Worm (Caenorhabditis elegans) whole organism, mixed stage, embryonic: ENCODE measurements around the gene srd-55.
"Not testable (repeated sequence)": the region's sequence is repeated elsewhere in the genome, so short reads cannot be mapped to it uniquely, and the experiment has no call there.

Experiments used
- bed-3 ChIP-seq: fragments of 200-800 bp; sonication (Bioruptor generic); optimal IDR thresholded peaks from 3 replicates; lab custom pipeline; 2018; ENCODE audit warnings: mild to moderate bottlenecking, missing genetic modification characterization, moderate library complexity, missing compliant biosample characterization
- blmp-1 ChIP-seq: fragments of 150-350 bp; optimal IDR thresholded peaks from 2 replicates; lab custom pipeline; 2014; ENCODE audit warnings: missing biosample characterization, missing genetic modification characterization
- ceh-39 ChIP-seq: fragments of 150-350 bp; optimal IDR thresholded peaks from 2 replicates; lab custom pipeline; 2014; ENCODE audit warnings: missing biosample characterization, missing genetic modification characterization
- ceh-43 ChIP-seq: fragments of 200-800 bp; sonication (Bioruptor generic); optimal IDR thresholded peaks from 2 replicates; lab custom pipeline; 2018; ENCODE audit warnings: mild to moderate bottlenecking, missing genetic modification characterization, moderate library complexity, missing compliant biosample characterization
- ceh-83 ChIP-seq: fragments of 200-800 bp; sonication (Bioruptor generic); optimal IDR thresholded peaks from 2 replicates; lab custom pipeline; 2018; ENCODE audit warnings: mild to moderate bottlenecking, missing genetic modification characterization, missing compliant biosample characterization
- ces-1 ChIP-seq: fragments of 150-350 bp; optimal IDR thresholded peaks from 2 replicates; lab custom pipeline; 2014; ENCODE audit warnings: missing biosample characterization, missing genetic modification reagents, missing genetic modification characterization
- cnd-1 ChIP-seq: fragments of 200-800 bp; sonication (Bioruptor generic); optimal IDR thresholded peaks from 2 replicates; lab custom pipeline; 2018; ENCODE audit warnings: mild to moderate bottlenecking, missing genetic modification characterization, missing compliant biosample characterization
- drap-1 ChIP-seq: fragments of 200-800 bp; sonication (Bioruptor generic); optimal IDR thresholded peaks from 3 replicates; lab custom pipeline; 2018; ENCODE audit warnings: mild to moderate bottlenecking, missing genetic modification characterization, missing compliant biosample characterization
- elt-1 ChIP-seq: sonication (generic microtip); optimal IDR thresholded peaks from 2 replicates; lab custom pipeline; 2017; ENCODE audit warnings: missing genetic modification characterization, mild to moderate bottlenecking, missing compliant biosample characterization, antibody characterized with exemption, moderate library complexity, borderline replicate concordance; ENCODE audit not compliant: insufficient read depth
- elt-3 ChIP-seq: fragments of 150-350 bp; optimal IDR thresholded peaks from 2 replicates; lab custom pipeline; 2014; ENCODE audit warnings: missing biosample characterization, missing genetic modification characterization
- flh-1 ChIP-seq: fragments of 200-800 bp; sonication (Bioruptor generic); optimal IDR thresholded peaks from 2 replicates; lab custom pipeline; 2018; ENCODE audit warnings: mild to moderate bottlenecking, missing genetic modification characterization, moderate library complexity, missing compliant biosample characterization
- ham-2 ChIP-seq: fragments of 200-800 bp; sonication (Bioruptor generic); optimal IDR thresholded peaks from 2 replicates; lab custom pipeline; 2018; ENCODE audit warnings: mild to moderate bottlenecking, missing genetic modification characterization, missing compliant biosample characterization
- hlh-1 ChIP-seq: fragments of 150-350 bp; optimal IDR thresholded peaks from 2 replicates; lab custom pipeline; 2014; ENCODE audit warnings: missing biosample characterization, missing genetic modification reagents, missing genetic modification characterization
- lin-13 ChIP-seq: fragments of 150-350 bp; optimal IDR thresholded peaks from 2 replicates; lab custom pipeline; 2014; ENCODE audit warnings: missing biosample characterization, missing genetic modification characterization
- lsy-2 ChIP-seq: fragments of 150-350 bp; optimal IDR thresholded peaks from 2 replicates; lab custom pipeline; 2014; ENCODE audit warnings: missing biosample characterization, missing genetic modification characterization
- mab-5 ChIP-seq: fragments of 150-350 bp; optimal IDR thresholded peaks from 2 replicates; lab custom pipeline; 2014; ENCODE audit warnings: missing biosample characterization, missing genetic modification characterization
- mep-1 ChIP-seq: fragments of 150-350 bp; optimal IDR thresholded peaks from 2 replicates; lab custom pipeline; 2017; ENCODE audit warnings: missing biosample characterization, missing genetic modification reagents, missing genetic modification characterization, inconsistent platforms
- mls-2 ChIP-seq: sonication (generic microtip); optimal IDR thresholded peaks from 2 replicates; lab custom pipeline; 2016; ENCODE audit warnings: mild to moderate bottlenecking, missing genetic modification characterization, moderate library complexity, missing compliant biosample characterization
- nhr-12 ChIP-seq: fragments of 150-350 bp; optimal IDR thresholded peaks from 2 replicates; lab custom pipeline; 2014; ENCODE audit warnings: missing biosample characterization, missing genetic modification characterization
- nhr-2 ChIP-seq: fragments of 150-350 bp; optimal IDR thresholded peaks from 2 replicates; lab custom pipeline; 2014; ENCODE audit warnings: missing biosample characterization, missing genetic modification characterization
- nhr-237 ChIP-seq: fragments of 150-350 bp; optimal IDR thresholded peaks from 2 replicates; lab custom pipeline; 2014; ENCODE audit warnings: missing biosample characterization, missing genetic modification characterization
- nhr-28 ChIP-seq: fragments of 150-350 bp; optimal IDR thresholded peaks from 2 replicates; lab custom pipeline; 2014; ENCODE audit warnings: missing biosample characterization, missing genetic modification characterization
- nhr-76 ChIP-seq: sonication (generic microtip); optimal IDR thresholded peaks from 2 replicates; lab custom pipeline; 2017; ENCODE audit warnings: missing biosample characterization, missing genetic modification characterization
- pha-4 ChIP-seq: fragments of 150-350 bp; optimal IDR thresholded peaks from 2 replicates; lab custom pipeline; 2018; ENCODE audit warnings: missing biosample characterization, missing genetic modification reagents, missing genetic modification characterization
- sem-2 ChIP-seq: fragments of 200-800 bp; sonication (Bioruptor generic); optimal IDR thresholded peaks from 2 replicates; lab custom pipeline; 2018; ENCODE audit warnings: mild to moderate bottlenecking, missing genetic modification characterization, missing compliant biosample characterization
- snpc-4 ChIP-seq: fragments of 150-350 bp; optimal IDR thresholded peaks from 2 replicates; lab custom pipeline; 2014; ENCODE audit warnings: missing biosample characterization, missing genetic modification characterization
- sptf-1 ChIP-seq: sonication (generic microtip); optimal IDR thresholded peaks from 2 replicates; lab custom pipeline; 2017; ENCODE audit warnings: mild to moderate bottlenecking, missing genetic modification characterization, moderate library complexity, missing compliant biosample characterization
- tbx-8 ChIP-seq: fragments of 200-800 bp; sonication (Bioruptor generic); optimal IDR thresholded peaks from 2 replicates; lab custom pipeline; 2018; ENCODE audit warnings: mild to moderate bottlenecking, missing genetic modification characterization, moderate library complexity, missing compliant biosample characterization
- unc-120 ChIP-seq: sonication (generic microtip); optimal IDR thresholded peaks from 2 replicates; lab custom pipeline; 2017; ENCODE audit warnings: missing genetic modification characterization, missing compliant biosample characterization; ENCODE audit not compliant: poor library complexity, severe bottlenecking
- unc-39 ChIP-seq: fragments of 150-350 bp; optimal IDR thresholded peaks from 2 replicates; lab custom pipeline; 2014; ENCODE audit warnings: missing biosample characterization, missing genetic modification characterization
- zip-8 ChIP-seq: fragments of 150-350 bp; optimal IDR thresholded peaks from 2 replicates; lab custom pipeline; 2014; ENCODE audit warnings: missing biosample characterization, missing genetic modification characterization

The srd-55 gene

ce11 chrII:7370195-7370594, 38.1 kb upstream of the srd-55 start, which contains the start of gene F43E2.11:
TSS of gene F43E2.11 (minus strand) at chrII:7370295.
- TF ChIP-seq ham-2 (GFP tag; lab: Kevin White, UChicago); nhr-28; nhr-2 (tag; lab: Kevin White, UChicago): not testable (repeated sequence)

DNA sequence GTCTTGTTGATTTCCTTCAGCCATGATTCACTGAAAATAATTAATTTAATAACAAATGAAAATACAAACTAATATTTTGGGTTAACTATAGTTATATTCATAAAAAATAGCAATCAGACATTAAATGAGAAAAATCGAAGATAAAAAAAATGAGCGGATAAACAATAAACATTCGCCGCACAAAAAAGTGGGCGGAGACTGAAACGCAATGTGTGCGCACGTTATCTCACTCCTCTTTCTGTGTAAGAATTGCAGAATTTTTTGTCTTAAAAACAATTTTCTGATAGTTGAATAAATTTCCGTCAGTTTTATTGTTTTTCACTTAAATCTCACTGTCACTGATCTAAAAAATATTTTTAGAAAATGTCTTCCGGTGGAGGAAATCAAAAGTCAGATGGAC, 34.1 kb upstream of the srd-55 start, which contains the start of the genes mtch-1 and rpb-4:
Gene mtch-1, minus strand, starts transcription at position 24 of the 400 bp plus-strand sequence.
Gene rpb-4, plus strand, starts transcription at position 353 of the 400 bp plus-strand sequence.
- TF ChIP-seq hlh-1 (tag; lab: Kevin White, UChicago) = peak; percentile 21
- TF ChIP-seq unc-39 (tag; lab: Kevin White, UChicago) = no peak
- peak; percentile 58 for TF ChIP-seq mep-1
- no peak for TF ChIP-seq lin-13 (tag; lab: Kevin White, UChicago)
- TF ChIP-seq lsy-2 = peak; percentile 29
- TF ChIP-seq ces-1 (GFP tag; lab: Kevin White, UChicago) = peak; percentile 3

DNA sequence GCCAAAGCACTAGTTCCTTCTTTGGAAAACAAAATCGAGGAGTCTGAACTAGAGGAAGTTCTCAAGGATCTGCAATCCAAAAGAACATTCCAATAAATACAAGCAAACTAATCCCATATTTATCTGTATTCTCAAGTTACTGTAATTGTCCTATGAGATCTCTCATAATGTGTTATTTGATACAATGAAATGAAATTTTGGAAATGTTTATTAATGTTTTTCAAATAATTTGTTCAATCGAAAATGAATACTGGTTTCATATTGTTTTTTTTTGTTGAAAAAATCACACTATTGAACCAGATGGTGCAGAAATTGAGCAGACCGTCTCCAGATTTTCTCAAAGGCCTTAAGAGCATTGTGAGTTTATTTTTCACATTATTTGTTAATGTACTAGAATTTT, 33.3 kb upstream of the srd-55 start, which contains the start of gene F43E2.1:
Gene F43E2.1, plus strand, starts transcription at position 301 of the 400 bp plus-strand sequence.
- TF ChIP-seq ces-1 (GFP tag; lab: Kevin White, UChicago) = no peak
- no peak for TF ChIP-seq unc-39 (tag; lab: Kevin White, UChicago)
- TF ChIP-seq mab-5 (tag; lab: Kevin White, UChicago) = no peak
- no peak for TF ChIP-seq sem-2 (GFP tag; lab: Kevin White, UChicago)
- TF ChIP-seq snpc-4 (tag; lab: Kevin White, UChicago) = no peak
- no peak for TF ChIP-seq zip-8 (tag; lab: Kevin White, UChicago)
- no peak for TF ChIP-seq elt-3 (tag; lab: Kevin White, UChicago)
- TF ChIP-seq ceh-43 (GFP tag; lab: Kevin White, UChicago) = no peak
- no peak for TF ChIP-seq cnd-1 (tag; lab: Kevin White, UChicago)

DNA sequence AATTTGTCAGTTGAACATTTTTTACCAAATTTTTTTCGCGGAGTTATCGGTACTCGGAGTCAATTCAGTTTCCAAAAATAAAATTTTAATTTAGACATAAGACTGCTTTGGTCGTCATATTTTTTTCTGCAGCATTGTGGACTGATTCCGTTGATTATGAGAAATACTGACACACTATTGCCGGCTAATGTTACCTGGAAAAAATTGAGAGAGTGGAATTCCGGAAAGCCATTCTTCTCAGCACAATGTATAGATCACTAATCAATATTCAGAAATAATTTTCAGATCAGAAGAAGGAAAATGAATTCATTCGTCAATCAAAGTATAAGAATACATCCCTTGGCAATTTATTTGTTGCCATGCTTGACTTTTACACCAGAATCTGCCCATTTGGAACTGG, 29.3 kb upstream of the srd-55 start, which contains the start of gene C07D10.6:
Gene C07D10.6, plus strand, starts transcription at position 301 of the 400 bp plus-strand sequence.
- TF ChIP-seq blmp-1 (tag; lab: Kevin White, UChicago) (no peak), nhr-12 (tag; lab: Kevin White, UChicago) (no peak), bed-3 (no peak), nhr-28 (no peak), zip-8 (tag; lab: Kevin White, UChicago) (no peak), nhr-237 (no peak), flh-1 (GFP tag; lab: Kevin White, UChicago) (no peak), tbx-8 (GFP tag; lab: Kevin White, UChicago) (no peak), mep-1 (no peak), snpc-4 (tag; lab: Kevin White, UChicago) (no peak), unc-39 (tag; lab: Kevin White, UChicago) (no peak), cnd-1 (tag; lab: Kevin White, UChicago) (no peak), ceh-83 (GFP tag; lab: Kevin White, UChicago) (no peak), ceh-39 (tag; lab: Kevin White, UChicago) (no peak)

DNA sequence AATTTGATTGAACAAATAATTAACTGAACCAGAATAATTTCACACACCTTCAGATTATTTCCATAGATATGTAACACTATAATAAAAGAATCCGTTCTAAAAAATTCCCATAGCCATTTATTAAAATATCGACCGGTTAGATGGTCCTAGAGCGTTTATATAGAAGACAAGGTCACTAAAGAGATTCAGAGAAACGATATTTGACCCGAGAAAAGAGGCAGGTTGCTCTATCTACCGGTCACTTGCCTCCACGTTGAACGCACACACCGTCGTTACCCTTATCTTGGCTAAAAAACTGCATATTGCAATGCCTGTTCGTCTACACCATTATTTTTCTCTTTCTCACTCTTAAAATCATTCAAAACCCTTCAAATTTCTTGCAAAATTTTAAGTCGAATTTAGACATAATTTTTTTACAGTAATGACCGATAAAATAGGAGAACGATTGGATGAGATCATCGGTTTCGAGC, 27.1 kb upstream of the srd-55 start, which contains the start of gene C07D10.5:
Gene C07D10.5, plus strand, starts transcription at position 420 of the 470 bp plus-strand sequence.
- TF ChIP-seq sem-2 (GFP tag; lab: Kevin White, UChicago) = no peak
- TF ChIP-seq ceh-39 (tag; lab: Kevin White, UChicago) = peak; percentile 25
- no peak for TF ChIP-seq nhr-76
- TF ChIP-seq nhr-28 = no peak
- TF ChIP-seq elt-3 (tag; lab: Kevin White, UChicago) = no peak
- TF ChIP-seq ces-1 (GFP tag; lab: Kevin White, UChicago) = no peak
- no peak for TF ChIP-seq cnd-1 (tag; lab: Kevin White, UChicago)
- no peak for TF ChIP-seq nhr-237
- TF ChIP-seq drap-1 (GFP tag; lab: Kevin White, UChicago) = no peak
- no peak for TF ChIP-seq pha-4
- TF ChIP-seq nhr-2 (tag; lab: Kevin White, UChicago) = peak; percentile 90
- TF ChIP-seq zip-8 (tag; lab: Kevin White, UChicago) = no peak
- TF ChIP-seq ham-2 (GFP tag; lab: Kevin White, UChicago) = no peak
- no peak for TF ChIP-seq flh-1 (GFP tag; lab: Kevin White, UChicago)
- no peak for TF ChIP-seq elt-1 (tag; lab: Kevin White, UChicago)

DNA sequence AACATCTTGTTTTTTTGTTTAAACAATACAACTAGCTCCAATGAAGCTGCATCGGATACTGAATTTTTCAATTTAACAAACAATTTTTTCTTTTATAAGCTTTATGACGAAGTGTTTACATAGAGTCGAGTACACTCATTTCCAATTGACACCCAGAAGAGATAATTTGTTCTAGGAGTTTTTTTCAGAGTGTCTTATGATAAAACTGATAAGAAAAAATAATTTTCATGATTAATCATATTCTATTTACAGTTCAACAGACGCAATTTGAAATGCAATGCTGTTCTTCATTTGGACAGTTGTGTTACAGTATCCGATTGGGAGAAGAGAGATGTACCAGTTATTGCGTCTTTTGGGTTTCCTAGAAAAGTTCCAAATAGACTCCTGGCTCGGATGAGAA, 26.3 kb upstream of the srd-55 start:
- TF ChIP-seq nhr-2 (tag; lab: Kevin White, UChicago) = no peak
- no peak for TF ChIP-seq unc-39 (tag; lab: Kevin White, UChicago)
- TF ChIP-seq tbx-8 (GFP tag; lab: Kevin White, UChicago) = no peak
- TF ChIP-seq bed-3 = no peak
- TF ChIP-seq elt-1 (tag; lab: Kevin White, UChicago) = no peak
- no peak for TF ChIP-seq blmp-1 (tag; lab: Kevin White, UChicago)
- TF ChIP-seq nhr-12 (tag; lab: Kevin White, UChicago) = no peak
- no peak for TF ChIP-seq ceh-43 (GFP tag; lab: Kevin White, UChicago)
- no peak for TF ChIP-seq unc-120 (tag; lab: Kevin White, UChicago)
- no peak for TF ChIP-seq nhr-76
- TF ChIP-seq sptf-1 = no peak
- TF ChIP-seq sem-2 (GFP tag; lab: Kevin White, UChicago) = no peak
- no peak for TF ChIP-seq mls-2 (tag; lab: Kevin White, UChicago)
- no peak for TF ChIP-seq cnd-1 (tag; lab: Kevin White, UChicago)
- TF ChIP-seq nhr-28 = no peak
